Fruit fly (Drosophila melanogaster) whole organism, pupa: ENCODE data around the gene CG7402.

Source experiments
- CG10348 ChIP-seq: fragments of 200-800 bp; sonication (Bioruptor generic); IDR thresholded peaks from 2 replicates; pipeline ENCODE4 v1.3.6; 2022; ENCODE audit warnings: missing biosample characterization, missing genetic modification characterization
- CG12605 ChIP-seq: fragments of 200-800 bp; sonication (Bioruptor generic); IDR thresholded peaks from 2 replicates; pipeline ENCODE4 v1.3.6; 2022; ENCODE audit warnings: missing biosample characterization, missing genetic modification characterization
- CG13204 ChIP-seq: fragments of 200-800 bp; sonication (Bioruptor generic); optimal IDR thresholded peaks from 2 replicates; lab custom pipeline; 2018; ENCODE audit warnings: missing biosample characterization, mild to moderate bottlenecking, missing genetic modification characterization, moderate library complexity
- CG14655 ChIP-seq: fragments of 200-800 bp; sonication (Bioruptor generic); optimal IDR thresholded peaks from 3 replicates; lab custom pipeline; 2017; ENCODE audit warnings: mild to moderate bottlenecking, missing biosample characterization, missing genetic modification reagents, missing genetic modification characterization
- CG15710 ChIP-seq: fragments of 200-800 bp; sonication (Bioruptor generic); optimal IDR thresholded peaks from 2 replicates; lab custom pipeline; 2018; ENCODE audit warnings: missing biosample characterization, mild to moderate bottlenecking, missing genetic modification characterization, moderate library complexity
- CG17806 ChIP-seq: fragments of 200-800 bp; sonication (Bioruptor generic); optimal IDR thresholded peaks from 2 replicates; lab custom pipeline; 2018; ENCODE audit warnings: missing biosample characterization, mild to moderate bottlenecking, missing genetic modification characterization, moderate library complexity
- CG32121 ChIP-seq: fragments of 200-800 bp; sonication (Bioruptor generic); IDR thresholded peaks from 2 replicates; pipeline ENCODE4 v1.3.6; 2022; ENCODE audit warnings: missing biosample characterization, missing genetic modification characterization
- CG34367 ChIP-seq: fragments of 200-800 bp; sonication (Bioruptor generic); optimal IDR thresholded peaks from 2 replicates; lab custom pipeline; 2018; ENCODE audit warnings: missing biosample characterization, mild to moderate bottlenecking, missing genetic modification characterization
- CG4496 ChIP-seq: fragments of 200-800 bp; sonication (Bioruptor generic); IDR thresholded peaks from 3 replicates; pipeline ENCODE4 v1.3.6; 2022; ENCODE audit warnings: missing biosample characterization, missing genetic modification characterization
- CG8159 ChIP-seq: fragments of 200-800 bp; sonication (Bioruptor generic); optimal IDR thresholded peaks from 3 replicates; lab custom pipeline; 2018; ENCODE audit warnings: missing biosample characterization, mild to moderate bottlenecking, missing genetic modification characterization, moderate library complexity
- CG8301 ChIP-seq: fragments of 200-800 bp; sonication (Bioruptor generic); optimal IDR thresholded peaks from 2 replicates; lab custom pipeline; 2018; ENCODE audit warnings: missing biosample characterization, mild to moderate bottlenecking, missing genetic modification characterization
- CG9948 ChIP-seq: fragments of 200-800 bp; sonication (Bioruptor generic); optimal IDR thresholded peaks from 2 replicates; lab custom pipeline; 2018; ENCODE audit warnings: missing biosample characterization, mild to moderate bottlenecking, missing genetic modification characterization, moderate library complexity
- D1 ChIP-seq: fragments of 200-800 bp; sonication (Bioruptor generic); optimal IDR thresholded peaks from 2 replicates; lab custom pipeline; 2018; ENCODE audit warnings: missing biosample characterization, mild to moderate bottlenecking, missing genetic modification characterization, moderate library complexity
- EcR ChIP-seq: fragments of 200-800 bp; sonication (Bioruptor generic); optimal IDR thresholded peaks from 3 replicates; lab custom pipeline; 2019; ENCODE audit warnings: missing biosample characterization, missing genetic modification characterization, mild to moderate bottlenecking, moderate library complexity, missing genetic modification reagents
- Ets98B ChIP-seq: fragments of 200-800 bp; sonication (Bioruptor generic); IDR thresholded peaks from 2 replicates; pipeline ENCODE4 v1.3.6; 2022; ENCODE audit warnings: missing biosample characterization, missing genetic modification characterization
- Pif1A ChIP-seq: fragments of 200-800 bp; sonication (Bioruptor generic); optimal IDR thresholded peaks from 3 replicates; lab custom pipeline; 2016; ENCODE audit warnings: missing biosample characterization, missing genetic modification characterization
- Pif1B ChIP-seq: fragments of 200-800 bp; sonication (Bioruptor generic); optimal IDR thresholded peaks from 3 replicates; lab custom pipeline; 2016; ENCODE audit warnings: missing biosample characterization, missing genetic modification characterization
- Snoo ChIP-seq: fragments of 200-800 bp; sonication (Bioruptor generic); optimal IDR thresholded peaks from 3 replicates; lab custom pipeline; 2017; ENCODE audit warnings: missing biosample characterization, mild to moderate bottlenecking, missing genetic modification characterization, inconsistent platforms
- fd96Ca ChIP-seq: fragments of 200-800 bp; sonication (Bioruptor generic); IDR thresholded peaks from 3 replicates; pipeline ENCODE4 v1.3.6; 2022; ENCODE audit warnings: missing biosample characterization, missing genetic modification characterization
- gl ChIP-seq: fragments of 200-800 bp; sonication (Bioruptor generic); optimal IDR thresholded peaks from 2 replicates; lab custom pipeline; 2018; ENCODE audit warnings: missing biosample characterization, mild to moderate bottlenecking, missing genetic modification characterization
- rn ChIP-seq: fragments of 200-800 bp; sonication (Bioruptor generic); IDR thresholded peaks from 2 replicates; pipeline ENCODE4 v1.3.6; 2022; ENCODE audit warnings: missing biosample characterization, missing genetic modification characterization

CG7402 gene

DNA sequence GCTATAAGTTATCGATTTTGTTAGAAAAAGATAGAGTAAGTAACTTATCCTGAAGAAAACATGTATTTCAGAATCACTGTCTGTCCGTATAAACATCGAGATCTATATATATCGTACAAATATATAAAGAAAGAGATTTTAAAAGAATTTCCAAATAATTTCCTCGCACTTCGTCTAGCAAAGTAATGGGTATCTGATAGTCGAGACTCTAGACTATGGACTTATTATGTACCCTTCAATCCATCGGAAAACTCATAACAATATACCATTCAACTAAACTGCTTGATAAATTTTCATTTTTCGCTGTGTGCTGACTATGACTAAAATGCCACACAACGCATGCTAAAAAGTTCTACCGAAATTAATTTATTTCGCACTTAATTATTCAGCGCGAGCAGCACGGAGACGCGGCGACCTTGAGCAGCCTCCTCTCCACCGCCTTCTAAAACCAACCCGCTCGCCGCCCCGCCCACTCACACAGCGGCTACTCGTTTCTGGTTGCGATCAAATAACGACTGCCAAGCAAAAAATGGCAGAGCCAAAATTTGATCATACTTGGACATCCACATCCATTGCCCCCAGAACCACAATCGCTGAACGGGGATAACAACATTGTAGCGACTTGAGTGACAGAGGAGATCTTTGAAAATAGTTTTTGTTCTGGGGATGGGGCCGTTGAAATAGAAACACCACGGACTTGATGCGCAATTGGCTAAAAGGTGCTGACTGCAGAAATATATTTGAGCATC is 28.5 kb downstream of the CG7402 start:
- no peak for TF ChIP-seq EcR (GFP tag; lab: Kevin White, UChicago)
- TF ChIP-seq CG13204 (GFP tag; lab: Kevin White, UChicago) = no peak
- no peak for TF ChIP-seq CG15710
- TF ChIP-seq CG12605 (GFP tag; lab: Robert Waterston, UW) = no peak
- TF ChIP-seq CG10348 (GFP tag; lab: Robert Waterston, UW) = no peak
- TF ChIP-seq gl (tag; lab: Kevin White, UChicago) = no peak

DNA sequence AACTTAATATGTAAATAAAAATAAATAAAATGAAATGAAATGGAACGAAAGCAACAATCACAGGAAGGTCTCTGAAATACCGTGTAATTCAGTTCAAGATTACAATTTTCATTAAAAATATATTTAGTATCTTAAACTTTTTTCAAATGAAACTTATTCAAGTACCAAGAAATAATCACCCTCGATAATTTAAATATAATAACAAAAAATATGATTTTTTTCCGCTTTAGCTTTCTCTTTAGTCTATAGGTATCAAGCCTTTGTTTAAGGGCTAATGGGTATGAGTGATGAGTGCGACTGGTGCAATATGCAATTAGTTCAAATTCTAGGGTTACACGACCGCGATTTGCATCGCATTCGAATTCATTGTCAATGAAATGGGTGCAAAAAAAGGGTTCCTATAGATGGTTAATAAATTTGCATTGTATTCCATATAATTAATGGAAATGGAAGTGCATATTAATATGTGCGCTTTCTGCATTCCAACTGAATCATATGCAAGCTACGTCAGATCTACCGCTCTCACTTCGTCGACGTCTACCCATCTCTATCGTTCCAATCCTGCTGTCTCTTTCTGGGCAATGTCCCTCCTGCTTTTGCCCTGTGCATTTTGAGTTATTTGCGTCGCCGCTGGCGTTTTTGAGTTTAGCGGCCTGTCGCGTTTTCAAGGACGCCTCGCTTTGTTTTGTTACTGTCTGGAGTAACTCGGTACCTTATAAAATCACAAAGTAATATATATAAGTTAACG is 30.4 kb downstream of the CG7402 start:
- TF ChIP-seq D1 (tag; lab: Kevin White, UChicago) (no peak), Snoo (tag; lab: Kevin White, UChicago) (no peak), EcR (GFP tag; lab: Kevin White, UChicago) (peak; percentile 79), Pif1B (GFP tag; lab: Kevin White, UChicago) (no peak), CG32121 (GFP tag; lab: Robert Waterston, UW) (no peak), CG10348 (GFP tag; lab: Robert Waterston, UW) (no peak), rn (GFP tag; lab: Robert Waterston, UW) (no peak), CG13204 (GFP tag; lab: Kevin White, UChicago) (peak; percentile 20)

DNA sequence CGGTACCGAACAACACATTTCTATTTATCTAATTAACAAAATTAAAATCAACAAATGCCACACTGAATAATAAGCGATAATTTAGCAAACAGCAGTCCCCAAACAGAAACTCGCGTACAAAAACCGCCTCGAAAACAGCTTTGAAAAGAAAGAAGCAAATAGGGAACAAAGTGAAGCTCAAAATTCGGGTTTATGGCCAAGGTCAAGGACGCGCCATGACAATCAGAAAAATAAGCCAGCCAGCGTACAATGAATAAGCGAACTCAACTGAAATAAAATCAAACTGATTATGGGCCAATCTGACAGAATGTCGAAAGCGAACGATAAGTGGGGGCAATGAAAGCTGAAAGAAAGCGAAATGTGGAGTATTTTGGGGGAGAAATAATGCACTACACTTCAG is 34.0 kb downstream of the CG7402 start:
- TF ChIP-seq Ets98B (GFP tag; lab: Robert Waterston, UW) = no peak
- TF ChIP-seq CG14655 (GFP tag; lab: Kevin White, UChicago) = no peak
- no peak for TF ChIP-seq EcR (GFP tag; lab: Kevin White, UChicago)
- no peak for TF ChIP-seq CG9948
- TF ChIP-seq CG32121 (GFP tag; lab: Robert Waterston, UW) = no peak
- TF ChIP-seq CG34367 (tag; lab: Kevin White, UChicago) = no peak
- no peak for TF ChIP-seq rn (GFP tag; lab: Robert Waterston, UW)
- TF ChIP-seq Pif1A (GFP tag; lab: Kevin White, UChicago) = no peak
- TF ChIP-seq Pif1B (GFP tag; lab: Kevin White, UChicago) = no peak
- TF ChIP-seq Snoo (tag; lab: Kevin White, UChicago) = no peak
- TF ChIP-seq CG4496 (GFP tag; lab: Robert Waterston, UW) = no peak
- TF ChIP-seq CG12605 (GFP tag; lab: Robert Waterston, UW) = no peak
- TF ChIP-seq fd96Ca = no peak

DNA sequence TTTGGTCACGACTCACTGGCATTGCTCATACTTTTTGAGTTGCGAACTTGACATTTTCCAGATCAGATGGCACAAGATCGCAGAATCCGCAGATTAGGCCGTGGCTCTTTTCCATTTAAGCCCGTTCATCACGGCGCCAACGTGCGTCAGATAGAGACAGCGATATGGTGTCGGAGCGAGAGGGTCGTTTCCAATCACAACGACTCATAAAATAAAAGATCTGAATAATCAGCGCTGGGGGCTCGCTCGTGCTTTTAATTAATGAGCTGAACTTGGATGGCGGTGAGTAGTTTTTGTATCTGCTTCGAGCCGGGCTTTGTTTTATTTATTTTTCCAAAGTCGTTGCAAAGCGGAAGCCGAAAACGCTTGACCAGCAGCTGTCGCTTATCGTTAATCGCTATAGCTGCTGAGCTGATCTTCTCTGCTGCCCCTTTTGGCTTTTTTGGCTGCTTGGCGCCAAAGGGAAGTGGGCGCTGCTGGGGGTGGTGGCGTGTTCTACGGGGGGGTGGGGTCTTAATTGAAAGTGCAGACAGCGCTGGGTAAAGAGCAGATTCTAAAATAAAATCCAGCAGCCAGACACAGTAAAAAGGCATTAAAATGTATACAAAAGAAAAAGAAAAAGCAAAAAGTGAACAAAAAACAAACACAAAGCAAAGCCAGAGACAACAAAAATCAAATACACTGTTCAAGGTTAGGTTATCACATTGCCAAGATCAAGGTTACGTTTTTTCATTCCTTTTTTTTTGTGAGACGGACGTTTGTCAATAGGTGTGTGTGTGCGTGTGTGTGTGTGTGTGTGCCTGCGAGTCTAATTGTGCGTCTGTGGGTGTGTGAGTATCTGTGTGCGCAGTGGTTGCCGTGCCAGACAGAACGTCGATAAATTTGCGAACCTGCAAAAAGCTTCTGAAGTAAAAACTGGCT is 34.9 kb downstream of the CG7402 start:
- TF ChIP-seq CG12605 (GFP tag; lab: Robert Waterston, UW) (no peak), D1 (tag; lab: Kevin White, UChicago) (no peak), CG14655 (GFP tag; lab: Kevin White, UChicago) (no peak), EcR (GFP tag; lab: Kevin White, UChicago) (peak; percentile 31), rn (GFP tag; lab: Robert Waterston, UW) (no peak), CG8159 (tag; lab: Kevin White, UChicago) (no peak)

DNA sequence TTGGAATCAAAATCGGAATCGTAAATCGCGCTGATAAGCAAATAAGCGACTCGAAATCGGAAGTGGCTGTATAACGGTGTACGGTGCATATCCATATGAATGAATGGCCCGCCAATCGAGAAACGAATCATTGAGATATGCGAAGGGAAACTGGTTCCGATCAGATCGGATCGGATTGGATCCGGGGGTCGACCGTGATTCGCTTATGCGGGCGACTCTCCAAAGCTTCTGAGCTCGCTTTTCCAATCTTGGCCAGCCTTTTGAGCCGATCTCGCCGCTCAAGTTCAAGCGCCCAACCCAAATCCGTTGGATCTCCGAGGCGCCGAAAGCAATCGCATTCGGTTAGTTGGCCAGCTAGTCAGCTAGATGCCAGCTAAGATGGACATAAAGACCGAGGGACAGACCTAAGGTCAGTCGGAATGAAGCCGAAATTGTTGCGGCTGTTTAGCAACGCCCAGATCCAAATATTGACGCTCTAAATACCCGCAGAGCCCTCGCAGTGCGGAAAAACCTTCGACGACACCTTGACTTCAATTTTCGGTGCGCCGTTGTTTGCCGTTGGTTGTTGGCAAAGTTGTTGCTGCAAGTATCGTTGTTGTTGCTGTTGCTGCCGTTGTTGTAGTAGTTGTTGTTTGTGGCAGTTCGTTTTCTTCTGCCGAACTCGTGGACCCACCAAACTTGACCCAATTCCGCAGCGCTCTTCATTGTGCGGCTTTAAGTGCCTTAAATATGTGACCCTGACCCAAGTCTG is 36.7 kb downstream of the CG7402 start:
- TF ChIP-seq CG4496 (GFP tag; lab: Robert Waterston, UW) (no peak), D1 (tag; lab: Kevin White, UChicago) (no peak), CG10348 (GFP tag; lab: Robert Waterston, UW) (no peak), CG8159 (tag; lab: Kevin White, UChicago) (no peak), CG13204 (GFP tag; lab: Kevin White, UChicago) (no peak), Pif1B (GFP tag; lab: Kevin White, UChicago) (no peak), EcR (GFP tag; lab: Kevin White, UChicago) (no peak)

DNA sequence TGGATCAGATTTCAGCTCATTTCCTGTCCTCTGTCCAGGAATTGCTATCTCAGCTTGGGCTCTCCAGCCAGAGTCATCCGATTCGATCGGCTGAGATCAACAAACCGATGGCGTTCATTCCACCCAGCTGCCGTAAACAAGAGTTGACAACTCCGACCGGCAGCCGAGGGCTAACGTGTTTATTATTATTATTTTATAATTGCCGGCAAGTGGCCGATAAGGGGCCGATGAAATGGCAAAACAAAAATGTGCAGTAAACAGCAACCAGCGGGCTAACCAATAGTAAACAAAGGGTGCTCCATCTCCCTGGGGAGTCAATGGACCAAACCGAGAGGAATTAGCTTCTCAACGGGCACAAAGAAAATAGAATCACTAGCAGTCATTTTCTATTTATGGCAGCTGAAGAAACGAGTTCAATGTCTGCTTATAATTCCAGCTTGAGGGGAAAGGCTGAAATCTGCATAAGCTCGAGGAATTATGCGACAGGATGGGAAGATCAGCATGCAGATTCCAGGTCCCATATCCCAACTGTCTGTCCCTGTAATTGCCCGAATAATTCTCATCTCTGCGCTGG is 37.8 kb downstream of the CG7402 start:
- TF ChIP-seq rn (GFP tag; lab: Robert Waterston, UW) (no peak), CG9948 (no peak), Snoo (tag; lab: Kevin White, UChicago) (no peak), CG8159 (tag; lab: Kevin White, UChicago) (no peak), CG17806 (tag; lab: Kevin White, UChicago) (no peak), CG34367 (tag; lab: Kevin White, UChicago) (no peak), CG14655 (GFP tag; lab: Kevin White, UChicago) (peak; percentile 25), CG12605 (GFP tag; lab: Robert Waterston, UW) (no peak), Ets98B (GFP tag; lab: Robert Waterston, UW) (no peak), Pif1B (GFP tag; lab: Kevin White, UChicago) (peak; percentile 22), fd96Ca (no peak), CG4496 (GFP tag; lab: Robert Waterston, UW) (no peak), Pif1A (GFP tag; lab: Kevin White, UChicago) (no peak), gl (tag; lab: Kevin White, UChicago) (no peak), CG13204 (GFP tag; lab: Kevin White, UChicago) (peak; percentile 37), CG8301 (tag; lab: Kevin White, UChicago) (no peak), D1 (tag; lab: Kevin White, UChicago) (no peak), EcR (GFP tag; lab: Kevin White, UChicago) (peak; percentile 99), CG15710 (no peak), CG32121 (GFP tag; lab: Robert Waterston, UW) (no peak), CG10348 (GFP tag; lab: Robert Waterston, UW) (no peak)
